Fruit fly (Drosophila melanogaster) whole organism: ENCODE data around the gene CG13063.

Source experiments
- Dll ChIP-seq: fragments of >200 bp; optimal IDR thresholded peaks from 2 replicates; lab custom pipeline; 2017
- psq ChIP-seq: fragments of >200 bp; optimal IDR thresholded peaks from 2 replicates; lab custom pipeline; 2017

DNA sequence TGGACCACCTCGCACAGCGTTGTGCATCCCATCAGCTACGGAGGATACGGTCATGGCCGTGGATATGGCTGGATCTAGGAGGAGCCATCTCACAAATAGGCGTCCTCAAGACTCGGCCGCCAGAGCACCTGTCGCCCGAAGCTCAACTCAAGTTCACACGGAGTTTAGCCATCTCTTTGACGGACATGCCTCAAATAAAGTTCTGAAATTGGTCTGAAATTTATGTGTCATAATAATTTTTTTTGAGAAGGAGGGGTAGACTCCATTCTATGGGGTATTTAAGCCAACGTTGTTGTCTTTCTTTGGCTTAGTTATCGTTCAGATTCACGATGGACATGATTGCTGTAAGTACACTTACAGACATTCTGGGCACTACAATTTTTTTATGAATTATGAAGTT, 43.4 kb upstream of the CG13063 start, which contains the start of gene CG13070:
- TF ChIP-seq Dll (lab: Kevin White, UChicago) (no peak), psq (no peak)
